Worm (Caenorhabditis elegans) whole organism, L4 larva: ENCODE results near the gene Y38A10A.11.

ENCODE experiments used
- daf-16 ChIP-seq, 3 experiments: sonication (generic microtip); optimal IDR thresholded peaks; 2 replicates each; lab custom pipeline; 2016 to 2017; ENCODE audit warnings: missing genetic modification characterization in 3 of 3, missing genetic modification reagents in 3 of 3, mild to moderate bottlenecking in 2 of 3, missing compliant biosample characterization in 2 of 3, missing biosample characterization in 1 of 3, moderate library complexity in 1 of 3
- egl-27 ChIP-seq: sonication (generic microtip); optimal IDR thresholded peaks from 3 replicates; lab custom pipeline; 2017; ENCODE audit warnings: missing biosample characterization, missing genetic modification reagents, missing genetic modification characterization
- hlh-11 ChIP-seq: fragments of 200-800 bp; sonication (Bioruptor generic); optimal IDR thresholded peaks from 2 replicates; lab custom pipeline; 2018; ENCODE audit warnings: mild to moderate bottlenecking, missing genetic modification characterization, missing compliant biosample characterization
- hlh-30 ChIP-seq: sonication (generic microtip); optimal IDR thresholded peaks from 2 replicates; lab custom pipeline; 2017; ENCODE audit warnings: antibody characterized with exemption, mild to moderate bottlenecking, missing genetic modification characterization, missing compliant biosample characterization; ENCODE audit not compliant: insufficient read depth
- lin-13 ChIP-seq: fragments of 150-350 bp; optimal IDR thresholded peaks from 2 replicates; lab custom pipeline; 2014; ENCODE audit warnings: missing biosample characterization, missing genetic modification reagents, missing genetic modification characterization
- lin-29 ChIP-seq: fragments of 200-800 bp; sonication (Bioruptor generic); IDR thresholded peaks from 2 replicates; pipeline ENCODE4 v1.3.6; 2022; ENCODE audit warnings: missing genetic modification reagents, missing genetic modification characterization, missing compliant biosample characterization
- madf-5 ChIP-seq, 2 experiments: fragments of 200-800 bp; sonication (Bioruptor generic); IDR thresholded peaks; 2 replicates each; pipeline ENCODE4 v1.3.6; 2022; ENCODE audit warnings: missing compliant biosample characterization in 2 of 2, missing genetic modification characterization in 2 of 2
- mep-1 ChIP-seq: fragments of 150-350 bp; sonication (generic microtip); optimal IDR thresholded peaks from 3 replicates; lab custom pipeline; 2014; ENCODE audit warnings: missing biosample characterization, missing genetic modification characterization
- mes-2 ChIP-seq: sonication (generic microtip); optimal IDR thresholded peaks from 2 replicates; lab custom pipeline; 2016; ENCODE audit warnings: missing genotype, mild to moderate bottlenecking, missing genetic modification characterization, missing compliant biosample characterization; ENCODE audit not compliant: poor library complexity, severe bottlenecking
- nhr-11 ChIP-seq: fragments of 150-350 bp; optimal IDR thresholded peaks from 2 replicates; lab custom pipeline; 2014; ENCODE audit warnings: missing biosample characterization, missing genetic modification characterization
- nhr-25 ChIP-seq: sonication (generic microtip); optimal IDR thresholded peaks from 2 replicates; lab custom pipeline; 2017; ENCODE audit warnings: missing genetic modification characterization, mild to moderate bottlenecking, missing compliant biosample characterization, antibody characterized with exemption, moderate library complexity, borderline replicate concordance; ENCODE audit not compliant: insufficient read depth
- nhr-28 ChIP-seq: fragments of 150-350 bp; optimal IDR thresholded peaks from 2 replicates; lab custom pipeline; 2014; ENCODE audit warnings: missing biosample characterization, missing genetic modification characterization
- spr-3 ChIP-seq: fragments of 200-800 bp; sonication (Bioruptor generic); optimal IDR thresholded peaks from 2 replicates; lab custom pipeline; 2018; ENCODE audit warnings: mild to moderate bottlenecking, missing genetic modification characterization, missing compliant biosample characterization
- zip-11 ChIP-seq: fragments of 200-800 bp; sonication (Bioruptor generic); IDR thresholded peaks from 2 replicates; pipeline ENCODE4 v1.3.6; 2022; ENCODE audit warnings: missing genetic modification characterization, missing compliant biosample characterization

Gene Y38A10A.11

DNA sequence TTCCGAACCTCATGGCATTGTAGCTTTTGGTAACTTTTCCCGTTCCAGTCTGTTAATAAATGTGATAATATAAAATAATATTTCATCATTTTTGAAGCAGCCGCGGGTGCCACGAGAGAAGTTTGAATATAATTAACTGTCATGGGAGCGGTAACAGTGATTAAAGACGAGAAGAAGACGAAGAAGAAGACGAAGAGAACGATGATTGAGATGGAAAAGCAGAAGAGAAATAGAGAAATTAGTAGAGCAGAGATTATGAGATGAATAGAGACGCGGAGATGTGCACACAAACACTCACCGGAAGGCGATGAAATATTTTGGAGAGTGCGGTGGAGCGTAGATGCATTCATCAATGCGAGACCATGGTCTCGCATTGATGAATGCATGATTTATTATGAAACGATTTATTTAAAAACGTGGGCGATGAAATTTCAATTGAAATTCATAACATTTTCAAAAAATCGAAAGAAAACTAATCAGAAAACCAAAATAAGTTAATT lies 50.1 kb downstream of the Y38A10A.11 start, which contains the start of gene seip-1 (continued):
- TF ChIP-seq hlh-30 (tag; lab: Kevin White, UChicago) (peak; percentile 82), egl-27 (no peak), spr-3 (GFP tag; lab: Kevin White, UChicago) (no peak), mep-1 (peak; percentile 94), daf-16 (GFP tag; optimal IDR thresholded peaks at IDR 0.05; lab: Kevin White, UChicago) (no peak), daf-16 (tag; optimal IDR thresholded peaks at IDR 0.05; lab: Kevin White, UChicago) (no peak), hlh-11 (tag; lab: Kevin White, UChicago) (peak; percentile 81), zip-11 (no peak), madf-5 (GFP tag; IDR thresholded peaks at IDR 0.05; lab: Robert Waterston, UW) (no peak), mes-2 (tag; lab: Kevin White, UChicago) (peak; percentile 90), nhr-11 (peak; percentile 80), lin-29 (no peak), lin-13 (GFP tag; lab: Kevin White, UChicago) (peak; percentile 76), nhr-25 (tag; lab: Kevin White, UChicago) (peak; percentile 29), nhr-28 (peak; percentile 85)
